Worm (Caenorhabditis elegans): ENCODE measurements around the gene otpl-4.

The otpl-4 gene

DNA sequence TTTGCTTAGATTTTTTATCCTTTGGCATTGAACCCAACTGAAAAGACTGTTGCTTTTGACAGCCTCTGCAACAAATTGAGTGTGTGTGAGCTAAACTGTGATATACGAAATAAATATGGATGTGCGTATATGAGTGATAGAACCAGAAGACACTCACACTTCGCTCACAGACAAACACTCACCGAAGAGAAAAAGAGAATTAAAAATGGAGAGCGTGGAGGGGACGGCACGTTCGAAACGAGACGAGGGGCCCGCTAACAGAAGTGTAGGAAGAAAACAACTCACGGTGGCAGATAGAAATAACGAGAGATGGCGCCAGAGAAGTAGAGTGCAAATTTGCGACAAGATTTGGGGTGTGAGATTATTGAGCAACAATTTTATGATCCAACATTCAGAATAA is 18.8 kb upstream of the otpl-4 start:
- TF ChIP-seq nhr-237 (tag; optimal IDR thresholded peaks at IDR 0.05) (no peak), snpc-4 (tag; optimal IDR thresholded peaks at IDR 0.05) (no peak), nhr-11 (tag; optimal IDR thresholded peaks at IDR 0.05) (no peak), fos-1 (tag; optimal IDR thresholded peaks at IDR 0.05) (peak; percentile 19), nhr-23 (tag; optimal IDR thresholded peaks at IDR 0.05) (no peak), C34F6.9 (tag; optimal IDR thresholded peaks at IDR 0.05) (peak; percentile 53), unc-55 (GFP tag; optimal IDR thresholded peaks at IDR 0.05) (peak; percentile 63), nhr-129 (tag; optimal IDR thresholded peaks at IDR 0.05) (peak; percentile 70), mdl-1 (tag; optimal IDR thresholded peaks at IDR 0.05) (peak in 1 of 2 experiments; percentile 38), dmd-4 (tag; optimal IDR thresholded peaks at IDR 0.05) (no peak), crh-2 (tag; optimal IDR thresholded peaks at IDR 0.05) (peak; percentile 20), sma-9 (GFP tag; optimal IDR thresholded peaks at IDR 0.05) (peak; percentile 29), sma-9 (tag; optimal IDR thresholded peaks at IDR 0.05) (no peak)

DNA sequence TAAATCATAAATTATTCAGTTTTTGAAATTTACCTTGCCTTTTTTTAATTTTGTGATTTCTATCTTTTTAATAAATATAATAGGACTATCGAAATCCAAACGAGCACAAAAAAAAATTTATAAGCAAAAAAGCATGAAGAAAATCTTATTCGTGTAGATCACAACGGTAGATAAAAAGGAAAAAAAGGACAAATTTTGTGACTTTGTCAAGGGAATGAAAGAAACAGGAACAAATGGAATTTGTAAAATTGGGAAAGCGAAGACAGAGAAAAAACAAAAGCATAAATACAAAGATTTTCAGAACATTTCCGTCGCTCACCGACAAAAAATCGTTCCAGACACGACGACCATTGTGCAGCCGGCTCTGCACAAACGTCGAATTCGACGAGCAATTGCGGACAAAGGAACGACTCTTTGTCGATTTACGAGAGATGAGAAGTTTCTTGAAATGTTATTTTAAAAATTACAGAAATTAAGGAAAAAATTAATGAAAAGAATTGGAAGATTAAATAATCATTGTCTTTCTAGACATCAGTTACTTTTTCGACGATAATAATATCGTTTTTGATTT is 18.2 kb upstream of the otpl-4 start, which contains the start of gene F45F2.10:
TSS of gene F45F2.10 (minus strand) at position 51 of the 571 bp plus-strand sequence.
- TF ChIP-seq aly-2 (tag; optimal IDR thresholded peaks at IDR 0.05) = no peak
- no peak for TF ChIP-seq elt-1 (tag; optimal IDR thresholded peaks at IDR 0.05)
- peak; percentile 30 for TF ChIP-seq snpc-4 (tag; optimal IDR thresholded peaks at IDR 0.05)
- TF ChIP-seq nhr-129 (tag; optimal IDR thresholded peaks at IDR 0.05) = peak; percentile 1
- TF ChIP-seq unc-39 (tag; optimal IDR thresholded peaks at IDR 0.05) = no peak
- no peak for TF ChIP-seq nhr-6 (tag; optimal IDR thresholded peaks at IDR 0.05)
- TF ChIP-seq R02D3.7 (tag; optimal IDR thresholded peaks at IDR 0.05) = peak; percentile 6
- no peak for TF ChIP-seq ztf-11 (tag; optimal IDR thresholded peaks at IDR 0.05)
- TF ChIP-seq ZK546.5 (tag; optimal IDR thresholded peaks at IDR 0.05) = no peak
- no peak for TF ChIP-seq lin-39 (tag; optimal IDR thresholded peaks at IDR 0.05)

DNA sequence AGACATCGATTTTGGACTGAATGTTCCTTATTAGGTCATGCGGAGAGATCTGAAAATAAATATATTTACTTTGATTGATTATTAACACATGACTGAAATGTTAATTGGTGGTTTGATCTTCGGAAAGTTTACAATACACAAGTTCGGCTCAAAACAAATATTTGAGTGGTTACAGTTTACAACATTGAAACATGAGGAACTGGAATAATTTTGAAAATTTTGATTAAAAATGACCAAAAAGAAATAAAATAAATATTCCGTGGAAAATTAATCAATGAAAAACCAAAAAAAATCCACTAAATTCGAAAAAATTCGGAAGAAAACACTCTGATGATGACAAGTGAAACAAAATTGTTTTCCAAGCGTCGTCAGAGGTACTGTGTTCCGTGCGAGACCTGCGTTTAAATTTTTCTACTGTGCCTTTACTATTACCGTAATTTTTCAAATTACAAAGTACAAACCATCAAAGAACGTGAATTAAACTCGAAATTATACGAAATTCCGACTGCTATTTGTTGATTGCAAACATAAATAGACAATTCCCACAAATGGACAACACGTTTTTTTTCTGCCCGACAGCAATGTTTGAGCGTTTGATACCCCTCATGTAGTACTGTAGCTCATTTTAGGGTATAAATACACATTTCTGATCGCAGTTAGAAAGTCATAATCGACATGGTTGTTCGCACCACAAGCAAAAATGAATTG is 16.1 kb upstream of the otpl-4 start, which contains the start of the genes F45F2.11 and otpl-7:
TSS of gene F45F2.11 (minus strand) at position 51 of the 708 bp plus-strand sequence.
TSS of gene otpl-7 (plus strand) at position 658 of the 708 bp plus-strand sequence.
- TF ChIP-seq unc-62 (GFP tag; optimal IDR thresholded peaks at IDR 0.05) (no peak), nhr-6 (tag; optimal IDR thresholded peaks at IDR 0.05) (no peak), snpc-4 (tag; optimal IDR thresholded peaks at IDR 0.05) (no peak), nhr-11 (tag; optimal IDR thresholded peaks at IDR 0.05) (no peak), ztf-1 (GFP tag; conservative IDR thresholded peaks at IDR 0.05) (no peak), sma-3 (GFP tag; optimal IDR thresholded peaks at IDR 0.05) (no peak), ama-1 (optimal IDR thresholded peaks at IDR 0.05) (no peak), F13H6.1 (tag; optimal IDR thresholded peaks at IDR 0.05) (no peak), nhr-10 (tag; optimal IDR thresholded peaks at IDR 0.05) (no peak), mab-5 (tag; optimal IDR thresholded peaks at IDR 0.05) (no peak), mdl-1 (tag; optimal IDR thresholded peaks at IDR 0.05) (no peak), aly-2 (tag; optimal IDR thresholded peaks at IDR 0.05) (no peak), alr-1 (tag; optimal IDR thresholded peaks at IDR 0.05) (no peak), gmeb-1 (tag; optimal IDR thresholded peaks at IDR 0.05) (no peak), unc-55 (GFP tag; optimal IDR thresholded peaks at IDR 0.05) (no peak)

DNA sequence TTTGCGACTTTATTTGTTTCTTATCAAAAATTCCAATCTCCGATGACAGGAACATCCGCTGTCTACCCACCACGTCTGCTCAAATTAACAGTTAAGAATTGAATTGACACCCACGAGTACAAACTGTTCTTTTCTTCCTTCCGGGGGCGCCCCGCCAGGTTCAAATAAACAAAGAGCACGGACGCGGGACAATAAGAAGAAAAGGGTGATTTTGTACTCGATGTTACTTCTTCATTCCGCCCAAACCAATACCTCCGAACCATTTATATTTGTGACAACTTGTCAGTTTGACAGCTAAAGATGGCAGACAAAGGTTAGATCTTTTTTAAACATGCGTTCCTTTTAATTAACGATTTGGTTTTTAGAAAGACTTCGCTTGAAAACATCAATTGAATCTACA is 11.4 kb upstream of the otpl-4 start, which contains the start of gene otpl-6:
TSS of gene otpl-6 (plus strand) at position 301 of the 400 bp plus-strand sequence.
- TF ChIP-seq alr-1 (tag; optimal IDR thresholded peaks at IDR 0.05) = no peak
- TF ChIP-seq nhr-129 (tag; optimal IDR thresholded peaks at IDR 0.05) = no peak
- TF ChIP-seq nhr-21 (tag; optimal IDR thresholded peaks at IDR 0.05) = no peak
- no peak for TF ChIP-seq nhr-25 (tag; optimal IDR thresholded peaks at IDR 0.05)

DNA sequence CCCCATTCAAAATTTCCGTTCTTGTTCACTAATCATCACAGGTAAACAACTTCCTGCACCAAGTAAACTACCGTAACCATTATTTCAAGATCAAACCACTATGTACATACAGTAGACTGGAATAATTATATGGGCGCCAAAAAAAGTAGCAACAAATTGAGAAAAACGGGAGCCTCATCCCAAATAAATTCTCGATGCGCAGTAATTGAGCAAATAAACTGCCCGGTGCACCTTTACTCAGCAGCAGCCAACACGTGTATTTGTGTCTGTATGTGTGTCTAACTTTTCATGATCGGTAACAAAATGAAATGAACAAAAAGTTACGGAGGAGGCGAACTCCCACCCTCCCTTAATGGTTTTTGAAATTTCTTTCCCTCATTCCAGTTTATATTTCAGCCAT is 7.9 kb upstream of the otpl-4 start, which contains the start of gene otpl-5:
TSS of gene otpl-5 (plus strand) at position 301 of the 400 bp plus-strand sequence.
- TF ChIP-seq sma-9 (GFP tag; optimal IDR thresholded peaks at IDR 0.05) (no peak), sma-9 (tag; optimal IDR thresholded peaks at IDR 0.05) (no peak), nhr-6 (tag; optimal IDR thresholded peaks at IDR 0.05) (no peak), ztf-1 (GFP tag; conservative IDR thresholded peaks at IDR 0.05) (no peak), snpc-4 (tag; optimal IDR thresholded peaks at IDR 0.05) (no peak), ztf-11 (tag; optimal IDR thresholded peaks at IDR 0.05) (no peak), nhr-77 (tag; optimal IDR thresholded peaks at IDR 0.05) (no peak), ztf-4 (tag; optimal IDR thresholded peaks at IDR 0.05) (no peak), nhr-23 (tag; optimal IDR thresholded peaks at IDR 0.05) (no peak), unc-55 (GFP tag; optimal IDR thresholded peaks at IDR 0.05) (no peak), nhr-129 (tag; optimal IDR thresholded peaks at IDR 0.05) (no peak), nhr-11 (tag; optimal IDR thresholded peaks at IDR 0.05) (no peak), lin-11 (tag; optimal IDR thresholded peaks at IDR 0.05) (no peak), unc-62 (GFP tag; optimal IDR thresholded peaks at IDR 0.05) (no peak), zag-1 (tag; optimal IDR thresholded peaks at IDR 0.05) (no peak)
